5 worm cellular contexts compared by ENCODE assay signal in the genomic region with DNA sequence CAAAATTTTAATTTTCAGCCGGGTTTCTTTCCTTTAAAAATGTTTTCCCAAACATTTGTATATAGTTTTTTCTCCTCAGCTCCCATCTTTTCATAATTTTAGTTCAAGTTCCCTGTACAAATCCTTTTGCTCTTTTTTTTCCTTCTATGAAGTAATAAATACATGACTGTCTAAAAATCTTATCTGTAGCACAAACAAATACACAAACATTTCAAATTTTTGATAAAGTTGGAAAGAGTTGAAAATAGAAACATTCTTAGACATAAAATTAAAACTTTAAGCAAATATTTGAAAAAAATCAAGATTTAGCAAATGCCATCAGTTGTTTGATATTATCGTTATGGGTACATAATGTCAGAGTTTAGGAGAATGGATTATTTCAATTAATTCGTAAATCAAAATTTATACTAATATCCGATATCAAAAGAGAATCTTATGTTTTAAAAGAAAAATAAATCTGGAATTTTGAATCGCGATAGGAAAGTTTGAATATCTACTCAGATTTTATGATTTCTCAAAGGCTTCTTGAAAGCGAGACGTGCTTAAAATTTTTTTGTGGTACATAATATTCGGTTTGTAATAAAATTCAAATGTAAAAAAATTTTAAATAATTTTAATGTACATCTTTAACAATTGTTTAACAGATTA.
TF ChIP-seq lines count a peak whose summit lies in the region.

No protein-coding gene starts in this region.

TF ChIP-seq in whole organism, L1 larva, 84 proteins besides CTCF, POLR2A, EP300 and RAD21:
- TF ChIP-seq lir-3 (tag; optimal IDR thresholded peaks at IDR 0.05; lab: Kevin White, UChicago; ENCODE audit: poor library complexity) = no peak
- no peak for TF ChIP-seq nhr-77 (tag; optimal IDR thresholded peaks at IDR 0.05; lab: Kevin White, UChicago)
- TF ChIP-seq nhr-20 (tag; optimal IDR thresholded peaks at IDR 0.05; lab: Kevin White, UChicago) = peak; percentile 1
- no peak for TF ChIP-seq unc-62 (GFP tag; optimal IDR thresholded peaks at IDR 0.05; lab: Kevin White, UChicago)
- TF ChIP-seq elt-2 (tag; optimal IDR thresholded peaks at IDR 0.05; lab: Kevin White, UChicago) = peak; percentile 27
- peak; percentile 29 for TF ChIP-seq nhr-90 (tag; optimal IDR thresholded peaks at IDR 0.05; lab: Kevin White, UChicago; ENCODE audit: poor library complexity)
- no peak for TF ChIP-seq pqm-1 (tag; optimal IDR thresholded peaks at IDR 0.05; lab: Kevin White, UChicago)

TF ChIP-seq in whole organism, L2 larva, 48 proteins besides CTCF, POLR2A, EP300 and RAD21:
- TF ChIP-seq sma-3 (GFP tag; optimal IDR thresholded peaks at IDR 0.05; lab: Kevin White, UChicago) (peak; percentile 36), gmeb-1 (tag; optimal IDR thresholded peaks at IDR 0.05; lab: Kevin White, UChicago) (peak; percentile 18), ztf-11 (tag; optimal IDR thresholded peaks at IDR 0.05; lab: Kevin White, UChicago) (no peak), lin-13 (GFP tag; optimal IDR thresholded peaks at IDR 0.05; lab: Kevin White, UChicago) (peak; percentile 0), nhr-77 (tag; optimal IDR thresholded peaks at IDR 0.05; lab: Kevin White, UChicago) (no peak)

TF ChIP-seq in whole organism, L3 larva, 47 proteins besides CTCF, POLR2A, EP300 and RAD21:
- TF ChIP-seq pqm-1 (tag; optimal IDR thresholded peaks at IDR 0.05; lab: Kevin White, UChicago) (peak; percentile 9), pha-4 (tag; optimal IDR thresholded peaks at IDR 0.05; lab: Kevin White, UChicago) (peak; percentile 29), fkh-10 (GFP tag; optimal IDR thresholded peaks at IDR 0.05; lab: Kevin White, UChicago) (no peak), elt-2 (tag; optimal IDR thresholded peaks at IDR 0.05; lab: Kevin White, UChicago) (peak; percentile 11), lsy-12 (tag; optimal IDR thresholded peaks at IDR 0.05; lab: Kevin White, UChicago) (peak; percentile 59)

TF ChIP-seq in whole organism, L4 larva, 104 proteins besides CTCF, POLR2A, EP300 and RAD21:
- TF ChIP-seq gei-8 (GFP tag; optimal IDR thresholded peaks at IDR 0.05; lab: Kevin White, UChicago) (peak; percentile 1), daf-16 (GFP tag; optimal IDR thresholded peaks at IDR 0.05; lab: Kevin White, UChicago) (peak in 1 of 2 experiments; percentile 38), daf-16 (tag; optimal IDR thresholded peaks at IDR 0.05; lab: Kevin White, UChicago) (peak; percentile 50), zfp-3 (GFP tag; conservative IDR thresholded peaks at IDR 0.05; lab: Robert Waterston, UW) (0 out of 2 replicates have a peak, but pooled peaks have one; percentile 16), snpc-4 (tag; optimal IDR thresholded peaks at IDR 0.05; lab: Kevin White, UChicago) (no peak), aha-1 (tag; lab: Kevin White, UChicago) (peak; percentile 89), lsy-2 (tag; optimal IDR thresholded peaks at IDR 0.05; lab: Kevin White, UChicago) (peak in 1 of 2 experiments; percentile 20), ZK337.2 (GFP tag; IDR thresholded peaks at IDR 0.05; lab: Robert Waterston, UW) (0 out of 2 replicates have a peak, but pooled peaks have one; percentile 33), nhr-77 (tag; optimal IDR thresholded peaks at IDR 0.05; lab: Kevin White, UChicago) (peak; percentile 10), fkh-10 (GFP tag; optimal IDR thresholded peaks at IDR 0.05; lab: Kevin White, UChicago) (no peak), dpl-1 (GFP tag; optimal IDR thresholded peaks at IDR 0.05; lab: Kevin White, UChicago) (no peak), T26A8.4 (GFP tag; IDR thresholded peaks at IDR 0.05; lab: Robert Waterston, UW) (peak; percentile 34; the same call in 1 of the 2 replicates), Y75B8A.6 (GFP tag; IDR thresholded peaks at IDR 0.05; lab: Robert Waterston, UW) (0 out of 2 replicates have a peak, but pooled peaks have one; percentile 5), fos-1 (tag; optimal IDR thresholded peaks at IDR 0.05; lab: Kevin White, UChicago) (peak; percentile 6), dve-1 (tag; optimal IDR thresholded peaks at IDR 0.05; lab: Kevin White, UChicago; ENCODE audit: insufficient read depth) (peak; percentile 24), egl-27 (tag; optimal IDR thresholded peaks at IDR 0.05; lab: Kevin White, UChicago) (no peak), lin-1 (GFP tag; IDR thresholded peaks at IDR 0.05; lab: Robert Waterston, UW) (peak; percentile 56; the same call in 1 of the 2 replicates), Y48G9A.11 (GFP tag; IDR thresholded peaks at IDR 0.05; lab: Robert Waterston, UW) (no peak), mep-1 (tag; optimal IDR thresholded peaks at IDR 0.05; lab: Kevin White, UChicago) (peak; percentile 61), tra-1 (GFP tag; IDR thresholded peaks at IDR 0.05; lab: Robert Waterston, UW) (peak; percentile 9; the same call in 1 of the 2 replicates), T20F7.1 (GFP tag; optimal IDR thresholded peaks at IDR 0.05; lab: Kevin White, UChicago) (peak; percentile 4), ama-1 (optimal IDR thresholded peaks at IDR 0.05; lab: Kevin White, UChicago) (no peak), pha-4 (GFP tag; IDR thresholded peaks at IDR 0.05; lab: Robert Waterston, UW) (no peak; the same call in 1 of the 2 replicates), pha-4 (tag; optimal IDR thresholded peaks at IDR 0.05; lab: Kevin White, UChicago) (no peak), F10B5.3 (tag; optimal IDR thresholded peaks at IDR 0.05; lab: Kevin White, UChicago) (no peak), Y105C5A.15 (GFP tag; IDR thresholded peaks at IDR 0.05; lab: Robert Waterston, UW) (0 out of 2 replicates have a peak, but pooled peaks have one; percentile 14), set-16 (GFP tag; IDR thresholded peaks at IDR 0.05; lab: Robert Waterston, UW) (no peak)

TF ChIP-seq in whole organism, young adult, 124 proteins besides CTCF, POLR2A, EP300 and RAD21 (continues in another document):
- TF ChIP-seq nhr-27 (tag; optimal IDR thresholded peaks at IDR 0.05; lab: Kevin White, UChicago) (no peak), F23B12.7 (tag; optimal IDR thresholded peaks at IDR 0.05; lab: Kevin White, UChicago; ENCODE audit: insufficient read depth) (no peak), mes-4 (tag; optimal IDR thresholded peaks at IDR 0.05; lab: Kevin White, UChicago) (no peak), tbp1 (GFP tag; optimal IDR thresholded peaks at IDR 0.05; lab: Kevin White, UChicago) (no peak), B0336.3 (GFP tag; IDR thresholded peaks at IDR 0.05; lab: Robert Waterston, UW) (no peak), hmg-1.2 (GFP tag; IDR thresholded peaks at IDR 0.05; lab: Robert Waterston, UW) (no peak), egl-18 (GFP tag; IDR thresholded peaks at IDR 0.05; lab: Robert Waterston, UW) (no peak), dpff-1 (tag; optimal IDR thresholded peaks at IDR 0.05; lab: Kevin White, UChicago) (peak; percentile 37), ceh-40 (GFP tag; IDR thresholded peaks at IDR 0.05; lab: Robert Waterston, UW) (no peak), nfya-2 (GFP tag; IDR thresholded peaks at IDR 0.05; lab: Robert Waterston, UW) (no peak), nhr-120 (GFP tag; IDR thresholded peaks at IDR 0.05; lab: Robert Waterston, UW) (no peak), mel-28 (tag; optimal IDR thresholded peaks at IDR 0.05; lab: Kevin White, UChicago; ENCODE audit: borderline replicate concordance) (no peak), Y53G8AR.9 (GFP tag; conservative IDR thresholded peaks at IDR 0.05; lab: Robert Waterston, UW) (0 out of 2 replicates have a peak, but pooled peaks have one; percentile 56), ztf-25 (GFP tag; IDR thresholded peaks at IDR 0.05; lab: Robert Waterston, UW) (no peak), ZK185.1 (tag; optimal IDR thresholded peaks at IDR 0.05; lab: Kevin White, UChicago; ENCODE audit: poor library complexity, severe bottlenecking) (no peak), pbrm-1 (GFP tag; IDR thresholded peaks at IDR 0.05; lab: Robert Waterston, UW) (no peak), sdz-38 (tag; optimal IDR thresholded peaks at IDR 0.05; lab: Kevin White, UChicago) (no peak), hmg-20 (GFP tag; IDR thresholded peaks at IDR 0.05; lab: Robert Waterston, UW) (no peak), cebp-1 (GFP tag; IDR thresholded peaks at IDR 0.05; lab: Robert Waterston, UW) (no peak), cebp-1 (tag; optimal IDR thresholded peaks at IDR 0.05; lab: Kevin White, UChicago) (peak; percentile 11), mcd-1 (GFP tag; IDR thresholded peaks at IDR 0.05; lab: Robert Waterston, UW) (no peak), F55B11.4 (tag; optimal IDR thresholded peaks at IDR 0.05; lab: Kevin White, UChicago; ENCODE audit: borderline replicate concordance, insufficient read depth) (no peak), athp-1 (tag; optimal IDR thresholded peaks at IDR 0.05; lab: Kevin White, UChicago) (no peak), K11D2.4 (GFP tag; IDR thresholded peaks at IDR 0.05; lab: Robert Waterston, UW) (no peak), xnd-1 (tag; optimal IDR thresholded peaks at IDR 0.05; lab: Kevin White, UChicago) (no peak), nhr-179 (tag; optimal IDR thresholded peaks at IDR 0.05; lab: Kevin White, UChicago) (no peak), tbx-9 (tag; optimal IDR thresholded peaks at IDR 0.05; lab: Kevin White, UChicago; ENCODE audit: borderline replicate concordance) (no peak), lag-1 (GFP tag; IDR thresholded peaks at IDR 0.05; lab: Robert Waterston, UW) (no peak), tlf-1 (GFP tag; optimal IDR thresholded peaks at IDR 0.05; lab: Kevin White, UChicago) (peak; percentile 26), hlh-26 (GFP tag; conservative IDR thresholded peaks at IDR 0.05; lab: Robert Waterston, UW) (no peak), atf-7 (tag; optimal IDR thresholded peaks at IDR 0.05; lab: Kevin White, UChicago) (no peak), ztf-3 (GFP tag; optimal IDR thresholded peaks at IDR 0.05; lab: Kevin White, UChicago) (no peak), hlh-12 (tag; optimal IDR thresholded peaks at IDR 0.05; lab: Kevin White, UChicago) (no peak), lin-40 (tag; optimal IDR thresholded peaks at IDR 0.05; lab: Kevin White, UChicago) (no peak), dox-1 (GFP tag; IDR thresholded peaks at IDR 0.05; lab: Robert Waterston, UW) (no peak), somi-1 (GFP tag; optimal IDR thresholded peaks at IDR 0.05; lab: Kevin White, UChicago) (no peak), F57C9.4 (tag; optimal IDR thresholded peaks at IDR 0.05; lab: Kevin White, UChicago) (no peak), ceh-79 (tag; optimal IDR thresholded peaks at IDR 0.05; lab: Kevin White, UChicago) (no peak), F49E8.2 (tag; optimal IDR thresholded peaks at IDR 0.05; lab: Kevin White, UChicago; ENCODE audit: insufficient read depth) (no peak), C06A6.2 (GFP tag; conservative IDR thresholded peaks at IDR 0.05; lab: Robert Waterston, UW) (0 out of 2 replicates have a peak, but pooled peaks have one; percentile 19), cebp-2 (GFP tag; IDR thresholded peaks at IDR 0.05; lab: Robert Waterston, UW) (no peak), nhr-90 (tag; optimal IDR thresholded peaks at IDR 0.05; lab: Kevin White, UChicago) (no peak)
